Worm (Caenorhabditis elegans) whole organism, L1 larva: Measurements from ENCODE around the gene gtf-2E2.

Experiments
- C04F5.9 ChIP-seq: sonication (generic microtip); optimal IDR thresholded peaks from 2 replicates; lab custom pipeline; 2016; ENCODE audit warnings: missing genetic modification characterization, missing compliant biosample characterization
- C16A3.4 ChIP-seq: fragments of 150-350 bp; optimal IDR thresholded peaks from 2 replicates; lab custom pipeline; 2014; ENCODE audit warnings: missing biosample characterization, missing genetic modification characterization
- C34B4.2 ChIP-seq: sonication (generic microtip); optimal IDR thresholded peaks from 2 replicates; lab custom pipeline; 2017; ENCODE audit warnings: mild to moderate bottlenecking, missing genetic modification characterization, missing compliant biosample characterization
- aly-2 ChIP-seq: fragments of 150-350 bp; optimal IDR thresholded peaks from 2 replicates; lab custom pipeline; 2014; ENCODE audit warnings: missing biosample characterization, missing genetic modification characterization
- blmp-1 ChIP-seq: fragments of 150-350 bp; optimal IDR thresholded peaks from 2 replicates; lab custom pipeline; 2014; ENCODE audit warnings: missing biosample characterization, missing genetic modification characterization
- ceh-8 ChIP-seq: fragments of 200-800 bp; sonication (Bioruptor generic); optimal IDR thresholded peaks from 2 replicates; lab custom pipeline; 2018; ENCODE audit warnings: mild to moderate bottlenecking, missing genetic modification characterization, moderate library complexity, missing compliant biosample characterization
- ceh-82 ChIP-seq, 3 experiments: fragments of 150-350 bp in 1 of 3; sonication (generic microtip) in 2 of 3; optimal IDR thresholded peaks; 2 replicates each; lab custom pipeline; 2014 to 2017; ENCODE audit warnings: missing biosample characterization in 3 of 3, missing genetic modification characterization in 3 of 3
- ceh-88 ChIP-seq: fragments of 200-800 bp; sonication (Bioruptor generic); IDR thresholded peaks from 2 replicates; pipeline ENCODE4 v1.3.6; 2022; ENCODE audit warnings: missing genetic modification characterization, missing compliant biosample characterization
- dpl-1 ChIP-seq, 3 experiments: fragments of 150-350 bp in 2 of 3; sonication (generic microtip) in 1 of 3; optimal IDR thresholded peaks; 2 replicates each; lab custom pipeline; 2014 to 2017; ENCODE audit warnings: missing biosample characterization in 3 of 3, missing genetic modification characterization in 3 of 3, missing genetic modification reagents in 3 of 3
- efl-1 ChIP-seq, 4 experiments: fragments of 150-350 bp; optimal IDR thresholded peaks in 3 of 4; peaks in 1 of 4; 1 replicate in 1 of 4; 2 replicates in 3 of 4; lab custom pipeline; 2014; ENCODE audit warnings: missing biosample characterization in 2 of 4, missing genetic modification characterization in 2 of 4, missing genetic modification reagents in 2 of 4
- efl-3 ChIP-seq: fragments of 200-800 bp; sonication (Bioruptor generic); optimal IDR thresholded peaks from 2 replicates; lab custom pipeline; 2018; ENCODE audit warnings: mild to moderate bottlenecking, missing genetic modification characterization, missing compliant biosample characterization
- egl-13 ChIP-seq: sonication (generic microtip); optimal IDR thresholded peaks from 2 replicates; lab custom pipeline; 2016; ENCODE audit warnings: missing genotype, missing genetic modification reagents, missing genetic modification characterization, missing compliant biosample characterization
- egl-27 ChIP-seq, 2 experiments: fragments of 150-350 bp in 1 of 2; sonication (generic microtip); optimal IDR thresholded peaks; 3 replicates each; lab custom pipeline; 2017 to 2018; ENCODE audit warnings: missing biosample characterization in 2 of 2, missing genetic modification characterization in 2 of 2, missing genetic modification reagents in 2 of 2
- fkh-10 ChIP-seq: sonication (generic microtip); optimal IDR thresholded peaks from 2 replicates; lab custom pipeline; 2017; ENCODE audit warnings: missing biosample characterization, missing genetic modification reagents, missing genetic modification characterization
- hlh-17 ChIP-seq: fragments of 200-800 bp; sonication (Bioruptor generic); optimal IDR thresholded peaks from 2 replicates; lab custom pipeline; 2018; ENCODE audit warnings: missing genetic modification characterization, mild to moderate bottlenecking, missing compliant biosample characterization, moderate library complexity, borderline replicate concordance
- irx-1 ChIP-seq: sonication (generic microtip); optimal IDR thresholded peaks from 2 replicates; lab custom pipeline; 2016; ENCODE audit warnings: missing genetic modification characterization, missing compliant biosample characterization
- jun-1 ChIP-seq: fragments of 150-350 bp; optimal IDR thresholded peaks from 2 replicates; lab custom pipeline; 2014; ENCODE audit warnings: missing biosample characterization, missing genetic modification reagents, missing genetic modification characterization
- lin-14 ChIP-seq: fragments of 200-800 bp; sonication (Bioruptor generic); optimal IDR thresholded peaks from 2 replicates; lab custom pipeline; 2018; ENCODE audit warnings: mild to moderate bottlenecking, missing genetic modification characterization, moderate library complexity, missing compliant biosample characterization
- lin-15B ChIP-seq: fragments of 150-350 bp; sonication (generic microtip); optimal IDR thresholded peaks from 3 replicates; lab custom pipeline; 2014; ENCODE audit warnings: missing biosample characterization, missing genetic modification characterization
- lin-39 ChIP-seq: fragments of 150-350 bp; optimal IDR thresholded peaks from 2 replicates; lab custom pipeline; 2014; ENCODE audit warnings: missing biosample characterization, missing genetic modification reagents, missing genetic modification characterization
- lsy-2 ChIP-seq, 2 experiments: fragments of 150-350 bp; optimal IDR thresholded peaks; 2 replicates each; lab custom pipeline; 2014; ENCODE audit warnings: missing biosample characterization in 2 of 2, missing genetic modification characterization in 2 of 2
- mep-1 ChIP-seq: fragments of 150-350 bp; optimal IDR thresholded peaks from 2 replicates; lab custom pipeline; 2014; ENCODE audit warnings: missing biosample characterization, missing genetic modification characterization
- nhr-19 ChIP-seq: fragments of 200-800 bp; sonication (Bioruptor generic); conservative IDR thresholded peaks from 2 replicates; pipeline ENCODE4 v1.3.6; 2022; ENCODE audit warnings: missing genetic modification characterization, missing compliant biosample characterization
- nhr-20 ChIP-seq: sonication (generic microtip); optimal IDR thresholded peaks from 2 replicates; lab custom pipeline; 2016; ENCODE audit warnings: mild to moderate bottlenecking, missing genetic modification characterization, missing compliant biosample characterization
- nhr-76 ChIP-seq: sonication (generic microtip); optimal IDR thresholded peaks from 2 replicates; lab custom pipeline; 2017; ENCODE audit warnings: missing biosample characterization, missing genetic modification characterization
- nhr-77 ChIP-seq: fragments of 150-350 bp; optimal IDR thresholded peaks from 2 replicates; lab custom pipeline; 2014; ENCODE audit warnings: missing biosample characterization, missing genetic modification characterization
- pax-3 ChIP-seq: fragments of 200-800 bp; sonication (Bioruptor generic); optimal IDR thresholded peaks from 2 replicates; lab custom pipeline; 2018; ENCODE audit warnings: mild to moderate bottlenecking, missing genetic modification characterization, moderate library complexity, missing compliant biosample characterization
- pqm-1 ChIP-seq: sonication (generic microtip); optimal IDR thresholded peaks from 3 replicates; lab custom pipeline; 2017; ENCODE audit warnings: missing biosample characterization, missing genetic modification characterization
- rnt-1 ChIP-seq: sonication (generic microtip); optimal IDR thresholded peaks from 2 replicates; lab custom pipeline; 2016; ENCODE audit warnings: mild to moderate bottlenecking, missing genetic modification characterization, moderate library complexity, missing compliant biosample characterization
- skn-1 ChIP-seq: fragments of 150-350 bp; optimal IDR thresholded peaks from 2 replicates; lab custom pipeline; 2014; ENCODE audit warnings: missing biosample characterization, missing genetic modification characterization
- snpc-4 ChIP-seq: fragments of 150-350 bp; optimal IDR thresholded peaks from 2 replicates; lab custom pipeline; 2014; ENCODE audit warnings: missing biosample characterization, missing genetic modification characterization
- sox-4 ChIP-seq: sonication (generic microtip); optimal IDR thresholded peaks from 2 replicates; lab custom pipeline; 2016; ENCODE audit warnings: missing genetic modification characterization, missing compliant biosample characterization
- sptf-1 ChIP-seq: fragments of 150-350 bp; optimal IDR thresholded peaks from 2 replicates; lab custom pipeline; 2014; ENCODE audit warnings: missing biosample characterization, missing genetic modification characterization
- swsn-7 ChIP-seq: sonication (generic microtip); optimal IDR thresholded peaks from 2 replicates; lab custom pipeline; 2016; ENCODE audit warnings: missing genetic modification characterization, missing compliant biosample characterization
- tbx-2 ChIP-seq: sonication (generic microtip); optimal IDR thresholded peaks from 2 replicates; lab custom pipeline; 2016; ENCODE audit warnings: missing genetic modification characterization, missing compliant biosample characterization
- tlp-1 ChIP-seq: fragments of 150-350 bp; optimal IDR thresholded peaks from 2 replicates; lab custom pipeline; 2014; ENCODE audit warnings: missing biosample characterization, missing genetic modification characterization
- unc-130 ChIP-seq: fragments of 150-350 bp; optimal IDR thresholded peaks from 2 replicates; lab custom pipeline; 2017; ENCODE audit warnings: missing biosample characterization, missing genetic modification characterization, inconsistent platforms
- unc-30 ChIP-seq: sonication (generic microtip); optimal IDR thresholded peaks from 2 replicates; lab custom pipeline; 2017; ENCODE audit warnings: missing biosample characterization, missing genetic modification characterization
- unc-86 ChIP-seq: sonication (generic microtip); optimal IDR thresholded peaks from 2 replicates; lab custom pipeline; 2016; ENCODE audit warnings: missing genetic modification characterization, missing compliant biosample characterization
- unc-98 ChIP-seq: fragments of 200-800 bp; sonication (Bioruptor generic); IDR thresholded peaks from 2 replicates; pipeline ENCODE4 v1.3.6; 2022; ENCODE audit warnings: missing genetic modification characterization, missing compliant biosample characterization
- vab-15 ChIP-seq: sonication (generic microtip); optimal IDR thresholded peaks from 2 replicates; lab custom pipeline; 2017; ENCODE audit warnings: missing genotype, mild to moderate bottlenecking, missing genetic modification characterization, missing compliant biosample characterization
- zag-1 ChIP-seq: fragments of 150-350 bp; optimal IDR thresholded peaks from 2 replicates; lab custom pipeline; 2014; ENCODE audit warnings: missing biosample characterization, missing genetic modification characterization

gtf-2E2 gene

DNA sequence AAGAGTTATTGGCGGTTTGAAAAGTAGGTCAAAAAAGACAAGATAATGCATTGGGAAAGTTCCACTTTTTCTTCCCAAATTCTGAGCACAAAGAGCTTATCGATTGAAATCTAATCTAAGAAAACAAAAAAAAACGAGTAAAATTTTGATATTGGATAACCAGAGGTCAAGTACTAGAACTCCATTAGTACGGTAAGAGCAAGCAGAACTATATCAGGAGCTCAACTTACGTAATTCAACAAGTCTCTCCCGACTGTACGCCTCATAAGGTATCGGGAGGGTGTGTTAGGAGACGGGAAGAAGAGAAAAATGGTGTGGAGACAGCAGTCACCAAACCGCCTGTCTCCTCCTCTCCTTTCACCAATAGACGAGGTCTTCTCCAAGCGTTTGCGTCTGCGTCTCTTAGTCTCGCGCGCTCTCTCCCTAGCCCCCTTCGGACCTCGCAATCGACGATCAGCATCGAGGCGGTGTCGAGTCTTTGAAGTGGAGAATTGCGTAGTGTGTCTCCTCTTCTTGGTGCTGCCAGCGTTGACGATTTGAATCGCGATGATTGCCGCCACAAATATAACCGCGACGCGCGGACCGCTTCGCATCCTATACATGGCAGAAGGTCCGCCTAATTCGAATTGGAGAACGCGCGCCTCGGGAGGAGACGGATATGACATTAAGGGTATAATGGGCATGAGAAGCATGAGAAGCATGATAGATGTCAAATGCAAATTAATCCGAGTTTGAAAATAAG lies 24.8 kb upstream of the gtf-2E2 start, which contains the start of gene F54D5.5 (continued):
- TF ChIP-seq lin-14 (peak; percentile 46), egl-27 (tag; optimal IDR thresholded peaks at IDR 0.05; lab: Kevin White, UChicago) (no peak), nhr-76 (tag; lab: Kevin White, UChicago) (no peak), irx-1 (tag; lab: Kevin White, UChicago) (no peak), C34B4.2 (no peak), egl-13 (tag; lab: Kevin White, UChicago) (peak; percentile 8), unc-130 (tag; lab: Kevin White, UChicago) (no peak), nhr-19 (no peak), C16A3.4 (no peak), blmp-1 (tag; lab: Kevin White, UChicago) (no peak), zag-1 (tag; lab: Kevin White, UChicago) (no peak), skn-1 (no peak), tbx-2 (peak; percentile 3), aly-2 (tag; lab: Kevin White, UChicago) (no peak), nhr-77 (tag; lab: Kevin White, UChicago) (no peak), sox-4 (tag; lab: Kevin White, UChicago) (no peak), tlp-1 (tag; lab: Kevin White, UChicago) (no peak), rnt-1 (tag; lab: Kevin White, UChicago) (peak; percentile 5), sptf-1 (tag; lab: Kevin White, UChicago) (no peak), snpc-4 (tag; lab: Kevin White, UChicago) (no peak), ceh-88 (GFP tag; lab: Robert Waterston, UW) (no peak), ceh-8 (GFP tag; lab: Kevin White, UChicago) (no peak), lin-15B (tag; lab: Kevin White, UChicago) (no peak), lin-39 (tag; lab: Kevin White, UChicago) (no peak), jun-1 (no peak), nhr-20 (tag; lab: Kevin White, UChicago) (no peak), unc-98 (GFP tag; lab: Robert Waterston, UW) (no peak), pax-3 (no peak), efl-3 (GFP tag; lab: Kevin White, UChicago) (no peak), efl-1 (optimal IDR thresholded peaks at IDR 0.05; lab: Kevin White, UChicago) (peak; percentile 25 to 62), efl-1 (GFP tag; optimal IDR thresholded peaks at IDR 0.05 in 1 of 2; lab: Kevin White, UChicago) (peak; percentile 61 to 95), vab-15 (no peak), pqm-1 (tag; lab: Kevin White, UChicago) (no peak), unc-86 (tag; lab: Kevin White, UChicago) (peak; percentile 7), lsy-2 (tag; optimal IDR thresholded peaks at IDR 0.05; lab: Kevin White, UChicago) (peak in 1 of 2 experiments; percentile 45), unc-30 (tag; lab: Kevin White, UChicago) (no peak)

- TF ChIP-seq C04F5.9 (tag; lab: Kevin White, UChicago): no peak
- no peak for TF ChIP-seq C34B4.2
- no peak for TF ChIP-seq mep-1 (tag; lab: Kevin White, UChicago)
- no peak for TF ChIP-seq lin-15B (tag; lab: Kevin White, UChicago)
- no peak for TF ChIP-seq dpl-1 (GFP tag; optimal IDR thresholded peaks at IDR 0.05; lab: Kevin White, UChicago)
- TF ChIP-seq swsn-7: no peak
- no peak for TF ChIP-seq fkh-10
- no peak for TF ChIP-seq zag-1 (tag; lab: Kevin White, UChicago)
- no peak for TF ChIP-seq C16A3.4
- no peak for TF ChIP-seq ceh-82 (tag; optimal IDR thresholded peaks at IDR 0.05; lab: Kevin White, UChicago)
- no peak for TF ChIP-seq tbx-2
- no peak for TF ChIP-seq irx-1 (tag; lab: Kevin White, UChicago)
- no peak for TF ChIP-seq hlh-17 (GFP tag; lab: Kevin White, UChicago)
Observed at ce11 chrII:11564127-11564526, 21.8 kb upstream of the gtf-2E2 start, which contains the start of gene F54D5.15. F54D5.15 (minus strand) TSS chrII:11564227.
